Fruit fly (Drosophila melanogaster): Measurements from ENCODE around the gene cona.
A peak's percentile ranks its signal among the peaks of the same experiment; 100 is the strongest.

Gene cona

DNA sequence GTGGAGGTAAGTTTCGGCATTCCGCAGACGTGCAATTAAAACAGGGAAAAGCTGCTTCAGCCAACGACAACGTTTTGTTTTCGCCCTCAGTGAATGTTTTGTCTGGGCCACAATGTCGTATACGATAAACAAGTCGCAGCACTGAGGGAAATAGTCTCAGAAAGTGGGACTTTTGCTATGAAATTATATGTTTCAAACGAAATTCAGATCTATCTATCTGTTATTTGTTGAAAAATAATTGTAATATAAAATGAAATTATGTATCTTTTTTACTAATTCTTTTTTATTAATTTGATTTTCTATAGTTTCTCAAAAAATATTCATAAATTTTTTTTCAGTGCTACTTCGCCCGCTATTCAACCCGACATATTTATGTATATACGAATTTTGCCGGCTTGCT is 7.8 kb downstream of the cona start (continued):
- TF ChIP-seq gsb (GFP tag; IDR thresholded peaks at IDR 0.05) (no peak), bigmax (GFP tag; optimal IDR thresholded peaks at IDR 0.05) (no peak), CG3407 (GFP tag; optimal IDR thresholded peaks at IDR 0.05) (peak; percentile 9), CG12071 (GFP tag; optimal IDR thresholded peaks at IDR 0.05) (no peak), Lpt (GFP tag; optimal IDR thresholded peaks at IDR 0.05) (no peak), Ptx1 (GFP tag; IDR thresholded peaks at IDR 0.05) (peak; percentile 59), E2f2 (GFP tag; IDR thresholded peaks at IDR 0.05) (peak; percentile 36; the same call in 1 of the 2 replicates), CG10274 (GFP tag; optimal IDR thresholded peaks at IDR 0.05) (no peak), Ada2b (GFP tag; IDR thresholded peaks at IDR 0.05) (no peak), slou (GFP tag; optimal IDR thresholded peaks at IDR 0.05) (no peak), pho (GFP tag; optimal IDR thresholded peaks at IDR 0.05) (no peak), CG31224 (GFP tag; IDR thresholded peaks at IDR 0.05) (0 out of 2 replicates have a peak, but pooled peaks have one; percentile 37), zfh1 (GFP tag; IDR thresholded peaks at IDR 0.05) (no peak; the same call in 2 of the 3 replicates), hkb (optimal IDR thresholded peaks at IDR 0.05) (no peak), hkb (GFP tag; IDR thresholded peaks at IDR 0.05) (peak; percentile 67; the same call in 1 of the 2 replicates), wdn (GFP tag; IDR thresholded peaks at IDR 0.05) (no peak), Rx (GFP tag; IDR thresholded peaks at IDR 0.05) (no peak), D (optimal IDR thresholded peaks at IDR 0.05) (no peak), D (GFP tag; optimal IDR thresholded peaks at IDR 0.05) (no peak), pfk (GFP tag; optimal IDR thresholded peaks at IDR 0.05) (no peak), CG4617 (GFP tag; optimal IDR thresholded peaks at IDR 0.05; ENCODE audit: borderline replicate concordance) (no peak), PHDP (tag; optimal IDR thresholded peaks at IDR 0.05) (peak; percentile 71), Fer3 (tag; optimal IDR thresholded peaks at IDR 0.05) (no peak), BEAF-32 (GFP tag; optimal IDR thresholded peaks at IDR 0.05) (no peak), CG5953 (GFP tag; IDR thresholded peaks at IDR 0.05) (no peak), Atf3 (GFP tag; optimal IDR thresholded peaks at IDR 0.05) (no peak), stwl (tag; optimal IDR thresholded peaks at IDR 0.05) (no peak), CG12155 (GFP tag; optimal IDR thresholded peaks at IDR 0.05) (no peak), Antp (GFP tag; optimal IDR thresholded peaks at IDR 0.05) (no peak), psq (GFP tag; optimal IDR thresholded peaks at IDR 0.05) (no peak), Sox102F (GFP tag; optimal IDR thresholded peaks at IDR 0.05) (peak; percentile 69), NFAT (GFP tag; IDR thresholded peaks at IDR 0.05) (peak; percentile 43; the same call in 1 of the 2 replicates), sqz (GFP tag; optimal IDR thresholded peaks at IDR 0.05) (no peak), esg (GFP tag; conservative IDR thresholded peaks at IDR 0.05) (no peak), CG1647 (GFP tag; optimal IDR thresholded peaks at IDR 0.05) (no peak), Ets65A (GFP tag) (peak; percentile 43), mld (GFP tag; IDR thresholded peaks at IDR 0.05; ENCODE audit: partially characterized antibody) (no peak), caup (GFP tag; optimal IDR thresholded peaks at IDR 0.05; ENCODE audit: severe bottlenecking) (no peak), CG10431 (GFP tag; optimal IDR thresholded peaks at IDR 0.05) (no peak), TFAM (GFP tag; optimal IDR thresholded peaks at IDR 0.05) (no peak), Meics (GFP tag; optimal IDR thresholded peaks at IDR 0.05) (peak; percentile 54), Dbx (GFP tag; IDR thresholded peaks at IDR 0.05) (peak; percentile 51; the same call in 2 of the 3 replicates), CkIIα-i1 (GFP tag; IDR thresholded peaks at IDR 0.05) (no peak), gcm2 (GFP tag; optimal IDR thresholded peaks at IDR 0.05) (no peak), sens (GFP tag) (peak; percentile 33), cg (GFP tag; optimal IDR thresholded peaks at IDR 0.05) (no peak), Tbp (GFP tag; optimal IDR thresholded peaks at IDR 0.05) (no peak), lbe (GFP tag; optimal IDR thresholded peaks at IDR 0.05) (peak; percentile 62), cato (GFP tag; optimal IDR thresholded peaks at IDR 0.05; ENCODE audit: borderline replicate concordance) (no peak), CG3065 (GFP tag; optimal IDR thresholded peaks at IDR 0.05) (no peak), pum (GFP tag; optimal IDR thresholded peaks at IDR 0.05) (no peak), CG10147 (GFP tag; optimal IDR thresholded peaks at IDR 0.05) (no peak), exex (tag; optimal IDR thresholded peaks at IDR 0.05) (no peak)
